Worm (Caenorhabditis elegans): ENCODE data around the gene C53A5.2.

DNA sequence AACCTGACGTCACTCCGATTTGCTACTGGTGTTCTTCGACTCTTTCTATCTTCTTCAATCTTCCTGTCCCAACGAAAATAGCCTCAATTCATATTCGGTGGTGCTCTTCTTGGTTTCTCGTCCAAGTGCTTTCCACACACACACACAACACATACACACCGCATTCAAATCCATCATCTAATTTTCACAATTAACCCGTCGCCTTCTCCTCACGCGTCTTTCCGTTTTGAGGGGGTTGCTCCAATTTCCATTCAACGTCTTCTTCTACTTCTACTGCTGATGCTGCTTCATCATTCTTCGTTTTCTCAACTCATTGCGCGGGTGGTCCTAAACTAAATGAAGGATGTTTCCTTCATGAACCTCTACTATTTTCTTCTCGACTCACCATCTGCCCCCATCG, 31.9 kb downstream of the C53A5.2 start:
- TF ChIP-seq jun-1 (tag; optimal IDR thresholded peaks at IDR 0.05) (no peak), ztf-11 (tag; optimal IDR thresholded peaks at IDR 0.05) (no peak), snpc-1.2 (GFP tag; IDR thresholded peaks at IDR 0.05) (no peak), lin-39 (tag; optimal IDR thresholded peaks at IDR 0.05) (no peak), egl-27 (tag; optimal IDR thresholded peaks at IDR 0.05) (no peak), aly-2 (tag; optimal IDR thresholded peaks at IDR 0.05) (no peak), F26F4.8 (GFP tag; conservative IDR thresholded peaks at IDR 0.05) (no peak), dve-1 (tag; optimal IDR thresholded peaks at IDR 0.05; ENCODE audit: insufficient read depth) (no peak), dmd-8 (GFP tag; IDR thresholded peaks at IDR 0.05) (no peak)

Data from whole organism, L4 larva.